Fruit fly (Drosophila melanogaster) S2 (cell line): ENCODE measurements around the gene Mul1.

Experiments used
- CG8478 ChIP-seq: fragments of >200 bp; optimal IDR thresholded peaks from 2 replicates; lab custom pipeline; 2018
- CTCF ChIP-seq, 2 experiments: fragments of >200 bp; optimal IDR thresholded peaks; 2 replicates each; lab custom pipeline; 2018

dm6 chr3L:4024464-4024863 lies 3.2 kb downstream of the Mul1 start:
- TF ChIP-seq CG8478 (lab: Kevin White, UChicago) (no peak), CTCF (optimal IDR thresholded peaks at IDR 0.05; lab: Kevin White, UChicago) (no peak)
